Worm (Caenorhabditis elegans): ENCODE measurements around the gene B0403.5.

The B0403.5 gene

ce11 chrX:7068400-7068799 is 10.9 kb downstream of the B0403.5 start, which contains the start of gene pdi-6 (continued):
- TF ChIP-seq nhr-11 (tag; optimal IDR thresholded peaks at IDR 0.05) (peak; percentile 85), nhr-41 (GFP tag; IDR thresholded peaks at IDR 0.05) (peak; percentile 36; the same call in 1 of the 2 replicates), hif-1 (tag; optimal IDR thresholded peaks at IDR 0.05) (peak; percentile 26 to 86), daf-19 (GFP tag; conservative IDR thresholded peaks at IDR 0.05) (no peak), saeg-2 (GFP tag; IDR thresholded peaks at IDR 0.05) (no peak), nhr-48 (tag; optimal IDR thresholded peaks at IDR 0.05) (peak; percentile 78), mxl-3 (GFP tag; optimal IDR thresholded peaks at IDR 0.05) (peak; percentile 97), set-16 (GFP tag; IDR thresholded peaks at IDR 0.05) (no peak), nhr-102 (tag; optimal IDR thresholded peaks at IDR 0.05) (no peak), nhr-42 (GFP tag; IDR thresholded peaks at IDR 0.05) (0 out of 2 replicates have a peak, but pooled peaks have one; percentile 68), spr-1 (tag; optimal IDR thresholded peaks at IDR 0.05) (peak; percentile 58), ceh-28 (tag; optimal IDR thresholded peaks at IDR 0.05) (no peak), zip-2 (tag; optimal IDR thresholded peaks at IDR 0.05) (peak; percentile 50), zag-1 (tag; optimal IDR thresholded peaks at IDR 0.05) (no peak), duxl-1 (tag; optimal IDR thresholded peaks at IDR 0.05; ENCODE audit: poor library complexity) (peak; percentile 49)

DNA sequence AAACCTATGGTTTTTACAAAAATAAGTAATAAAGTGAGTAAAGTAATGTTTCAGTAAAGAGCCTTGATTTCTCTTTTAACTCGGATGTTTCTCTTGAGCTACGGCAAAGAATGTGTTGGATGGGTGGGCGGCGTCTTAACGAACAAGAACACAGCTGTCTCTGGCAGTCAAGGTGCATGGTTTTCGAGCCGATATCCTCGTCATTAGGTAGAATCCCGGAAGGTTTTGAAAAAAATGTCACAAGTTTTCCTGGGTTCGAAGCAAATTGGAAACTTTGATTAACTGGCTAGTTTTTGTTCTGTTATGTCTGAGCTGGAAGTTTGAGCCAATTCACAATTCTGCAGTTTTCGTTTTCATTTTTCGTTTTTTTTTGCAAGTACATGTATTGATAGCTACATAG is 17.7 kb downstream of the B0403.5 start, which contains the start of gene B0403.6:
Gene B0403.6 (minus strand): TSS at position 101 of the 400 bp plus-strand sequence.
- TF ChIP-seq unc-130 (GFP tag; optimal IDR thresholded peaks at IDR 0.05) (no peak), madf-5 (GFP tag; IDR thresholded peaks at IDR 0.05) (no peak), zfp-2 (tag; optimal IDR thresholded peaks at IDR 0.05) (no peak), ctbp-1 (GFP tag; IDR thresholded peaks at IDR 0.05) (no peak), spr-3 (GFP tag; optimal IDR thresholded peaks at IDR 0.05) (no peak), pha-4 (GFP tag; IDR thresholded peaks at IDR 0.05) (no peak), pha-4 (tag; optimal IDR thresholded peaks at IDR 0.05) (no peak), Y48G9A.11 (GFP tag; IDR thresholded peaks at IDR 0.05) (no peak), ceh-20 (GFP tag; IDR thresholded peaks at IDR 0.05) (no peak), php-3 (GFP tag; IDR thresholded peaks at IDR 0.05) (no peak), dmd-8 (GFP tag; IDR thresholded peaks at IDR 0.05) (no peak), arid-1 (GFP tag; conservative IDR thresholded peaks at IDR 0.05) (no peak), set-16 (GFP tag; IDR thresholded peaks at IDR 0.05) (no peak), lin-15B (tag; optimal IDR thresholded peaks at IDR 0.05) (no peak), mdl-1 (tag; optimal IDR thresholded peaks at IDR 0.05) (no peak), nhr-11 (tag; optimal IDR thresholded peaks at IDR 0.05) (no peak), duxl-1 (tag; optimal IDR thresholded peaks at IDR 0.05; ENCODE audit: poor library complexity) (no peak), unc-62 (GFP tag; optimal IDR thresholded peaks at IDR 0.05 in 1 of 2) (no peak), unc-62 (tag; optimal IDR thresholded peaks at IDR 0.05) (no peak), hif-1 (tag; optimal IDR thresholded peaks at IDR 0.05) (no peak)

DNA sequence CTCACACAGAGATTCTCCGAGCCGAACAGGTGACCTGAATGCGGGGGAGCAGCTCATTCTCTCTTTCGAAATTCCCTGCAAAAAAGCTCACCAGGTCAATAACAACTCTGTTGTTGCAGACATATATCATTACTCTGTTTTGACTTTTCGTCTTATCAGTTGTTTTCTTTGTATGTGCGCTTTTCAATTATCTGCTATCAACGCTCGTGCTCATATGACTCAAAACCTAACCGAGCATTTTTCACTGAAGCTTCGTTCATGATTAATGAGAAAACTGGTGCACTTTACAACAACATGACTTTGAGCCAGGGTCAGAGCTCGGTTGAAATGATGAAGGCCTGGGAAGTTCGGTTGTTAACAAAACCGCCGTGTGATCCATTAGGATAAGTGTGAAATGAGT is 19.0 kb downstream of the B0403.5 start:
- TF ChIP-seq fos-1 (tag; optimal IDR thresholded peaks at IDR 0.05) (no peak), egl-43 (GFP tag; IDR thresholded peaks at IDR 0.05) (no peak), ceh-44 (GFP tag; IDR thresholded peaks at IDR 0.05) (no peak), skn-1 (tag; optimal IDR thresholded peaks at IDR 0.05) (no peak), aha-1 (tag) (peak; percentile 51), snpc-4 (tag; optimal IDR thresholded peaks at IDR 0.05) (no peak), ZK546.5 (tag; optimal IDR thresholded peaks at IDR 0.05) (no peak), daf-16 (GFP tag; optimal IDR thresholded peaks at IDR 0.05) (peak in 1 of 2 experiments; percentile 89), daf-16 (tag; optimal IDR thresholded peaks at IDR 0.05) (no peak), jun-1 (tag; optimal IDR thresholded peaks at IDR 0.05) (no peak), hlh-30 (tag; optimal IDR thresholded peaks at IDR 0.05; ENCODE audit: insufficient read depth) (no peak), sdz-12 (GFP tag; optimal IDR thresholded peaks at IDR 0.05) (no peak), lir-3 (tag; optimal IDR thresholded peaks at IDR 0.05) (no peak)
